Comparison of ENCODE assay signal across 5 fruit fly cellular contexts in the genomic region with DNA sequence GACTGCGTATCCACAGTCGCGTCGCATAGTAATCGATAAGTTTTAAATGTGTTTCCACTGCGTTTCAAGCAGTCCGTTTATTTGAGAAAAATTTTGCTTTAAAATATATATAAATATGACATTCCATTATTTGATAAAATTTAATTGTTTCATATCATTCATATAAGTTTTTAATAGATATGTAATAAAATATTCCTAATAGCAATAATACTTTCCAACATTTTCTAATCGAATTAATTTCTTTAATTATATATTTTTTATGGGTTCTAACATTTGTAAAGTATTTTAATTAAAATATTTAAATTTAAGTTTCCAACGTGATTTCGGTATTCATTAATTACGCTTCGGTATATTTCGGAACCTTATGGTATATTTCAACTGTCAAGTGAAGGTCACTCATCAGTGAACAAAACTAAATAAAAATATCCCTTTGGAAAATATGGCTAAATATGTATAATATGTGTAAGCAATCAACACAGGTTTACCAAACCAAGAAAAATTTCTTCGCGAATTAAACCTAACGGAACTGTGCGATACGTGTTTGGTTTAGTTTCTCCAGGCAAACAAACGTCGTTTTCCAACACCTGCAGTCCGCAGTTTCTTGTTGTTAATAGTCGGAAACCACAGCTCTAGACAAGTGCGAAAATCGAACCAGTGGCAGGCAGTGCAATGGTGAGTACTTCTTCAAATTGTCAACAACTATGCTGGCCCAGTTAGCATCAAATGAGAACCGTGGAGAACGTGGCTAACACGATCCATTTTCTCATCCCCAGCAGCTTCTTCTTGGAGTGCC.
TF ChIP-seq lines count a peak whose summit lies in the region.

Gene CG7739 (minus strand): TSS at position 8 of the 793 bp plus-strand sequence.
Gene SCCRO (plus strand): TSS at position 370 of the 793 bp plus-strand sequence.

TF ChIP-seq in whole organism, adult, 20 proteins besides CTCF, POLR2A, EP300 and RAD21 (continued from another document):
- TF ChIP-seq toe (GFP tag; optimal IDR thresholded peaks at IDR 0.05; lab: Kevin White, UChicago) (no peak), bab1 (GFP tag; optimal IDR thresholded peaks at IDR 0.05; lab: Kevin White, UChicago) (peak; percentile 45), CG7045 (GFP tag; optimal IDR thresholded peaks at IDR 0.05; lab: Kevin White, UChicago) (peak; percentile 39), CG33017 (tag; optimal IDR thresholded peaks at IDR 0.05; lab: Kevin White, UChicago) (peak; percentile 60)

TF ChIP-seq in whole organism, embryonic, 481 proteins besides CTCF, POLR2A, EP300 and RAD21 (continued from another document and continues in another):
- TF ChIP-seq nerfin-2 (GFP tag; IDR thresholded peaks at IDR 0.05; lab: Robert Waterston, UW; ENCODE audit: partially characterized antibody), result no peak
- peak; percentile 52 for TF ChIP-seq CG15601 (tag; optimal IDR thresholded peaks at IDR 0.05; lab: Kevin White, UChicago)
- no peak for TF ChIP-seq Jarid2 (GFP tag; optimal IDR thresholded peaks at IDR 0.05; lab: Kevin White, UChicago)
- TF ChIP-seq CG7271 (tag; optimal IDR thresholded peaks at IDR 0.05; lab: Kevin White, UChicago), result no peak
- TF ChIP-seq CG13775 (GFP tag; optimal IDR thresholded peaks at IDR 0.05; lab: Kevin White, UChicago), result peak; percentile 33
- peak; percentile 97 for TF ChIP-seq CG2116 (GFP tag; optimal IDR thresholded peaks at IDR 0.05; lab: Kevin White, UChicago)
- peak; percentile 56 for TF ChIP-seq CG9437 (GFP tag; optimal IDR thresholded peaks at IDR 0.05; lab: Kevin White, UChicago)
- TF ChIP-seq mirr (GFP tag; optimal IDR thresholded peaks at IDR 0.05; lab: Kevin White, UChicago), result no peak
- TF ChIP-seq Ptx1 (GFP tag; IDR thresholded peaks at IDR 0.05; lab: Robert Waterston, UW), result peak; percentile 75
- peak; percentile 66; the same call in 2 of the 3 replicates for TF ChIP-seq ci (GFP tag; IDR thresholded peaks at IDR 0.05; lab: Robert Waterston, UW)
- TF ChIP-seq unc-4 (GFP tag; IDR thresholded peaks at IDR 0.05; lab: Robert Waterston, UW; ENCODE audit: partially characterized antibody), result peak; percentile 59
- TF ChIP-seq sima (GFP tag; optimal IDR thresholded peaks at IDR 0.05; lab: Kevin White, UChicago), result no peak
- TF ChIP-seq fru (optimal IDR thresholded peaks at IDR 0.05; lab: Kevin White, UChicago), result no peak
- TF ChIP-seq odd (GFP tag; optimal IDR thresholded peaks at IDR 0.05; lab: Kevin White, UChicago), result no peak
- peak; percentile 42 for TF ChIP-seq CG17385 (GFP tag; optimal IDR thresholded peaks at IDR 0.05; lab: Kevin White, UChicago)
- peak; percentile 8; the same call in 1 of the 2 replicates for TF ChIP-seq danr (GFP tag; IDR thresholded peaks at IDR 0.05; lab: Robert Waterston, UW)
- TF ChIP-seq vfl (GFP tag; optimal IDR thresholded peaks at IDR 0.05; lab: Kevin White, UChicago), result peak; percentile 14
- TF ChIP-seq chn (GFP tag; optimal IDR thresholded peaks at IDR 0.05; lab: Kevin White, UChicago), result peak; percentile 49
- peak; percentile 61 for TF ChIP-seq kay (GFP tag; optimal IDR thresholded peaks at IDR 0.05; lab: Kevin White, UChicago)
- 0 out of 2 replicates have a peak, but pooled peaks have one; percentile 48 for TF ChIP-seq sna (GFP tag; IDR thresholded peaks at IDR 0.05; lab: Robert Waterston, UW; ENCODE audit: partially characterized antibody)
- no peak for TF ChIP-seq Dip2 (GFP tag; IDR thresholded peaks at IDR 0.05; lab: Robert Waterston, UW)
- no peak for TF ChIP-seq bigmax (GFP tag; optimal IDR thresholded peaks at IDR 0.05; lab: Kevin White, UChicago)
- no peak for TF ChIP-seq sr (GFP tag; IDR thresholded peaks at IDR 0.05; lab: Robert Waterston, UW)
- TF ChIP-seq CG4328 (GFP tag; optimal IDR thresholded peaks at IDR 0.05; lab: Kevin White, UChicago), result peak; percentile 0
- TF ChIP-seq Nf-YC (tag; optimal IDR thresholded peaks at IDR 0.05; lab: Kevin White, UChicago), result peak; percentile 61
- TF ChIP-seq nom (GFP tag; optimal IDR thresholded peaks at IDR 0.05; lab: Kevin White, UChicago), result no peak
- TF ChIP-seq zfh2 (GFP tag; optimal IDR thresholded peaks at IDR 0.05; lab: Kevin White, UChicago), result peak; percentile 41
- TF ChIP-seq wdn (GFP tag; IDR thresholded peaks at IDR 0.05; lab: Robert Waterston, UW), result peak; percentile 68

TF ChIP-seq in whole organism, prepupa, 60 proteins besides CTCF, POLR2A, EP300 and RAD21 (continued from another document and continues in another):
- TF ChIP-seq Sox15 (GFP tag; optimal IDR thresholded peaks at IDR 0.05; lab: Kevin White, UChicago), result no peak
- peak; percentile 36 for TF ChIP-seq Sox102F (GFP tag; optimal IDR thresholded peaks at IDR 0.05; lab: Kevin White, UChicago)
- TF ChIP-seq Ets96B (tag; optimal IDR thresholded peaks at IDR 0.05; lab: Kevin White, UChicago), result peak; percentile 56
- peak; percentile 33 for TF ChIP-seq acj6 (GFP tag; optimal IDR thresholded peaks at IDR 0.05; lab: Kevin White, UChicago)
- peak; percentile 51; the same call in 2 of the 3 replicates for TF ChIP-seq CG6163 (GFP tag; IDR thresholded peaks at IDR 0.05; lab: Robert Waterston, UW)
- TF ChIP-seq Hr39 (GFP tag; optimal IDR thresholded peaks at IDR 0.05; lab: Kevin White, UChicago), result peak; percentile 11
- no peak for TF ChIP-seq CG11762 (GFP tag; optimal IDR thresholded peaks at IDR 0.05; lab: Kevin White, UChicago; ENCODE audit: insufficient read depth)
- TF ChIP-seq CG3032 (tag; optimal IDR thresholded peaks at IDR 0.05; lab: Kevin White, UChicago), result peak; percentile 59
- TF ChIP-seq Hr4 (GFP tag; optimal IDR thresholded peaks at IDR 0.05; lab: Kevin White, UChicago), result peak; percentile 30
- no peak for TF ChIP-seq CG6854 (GFP tag; optimal IDR thresholded peaks at IDR 0.05; lab: Kevin White, UChicago)
- peak; percentile 15 for TF ChIP-seq topi (GFP tag; optimal IDR thresholded peaks at IDR 0.05; lab: Kevin White, UChicago)
- no peak for TF ChIP-seq Blimp-1 (GFP tag; optimal IDR thresholded peaks at IDR 0.05; lab: Kevin White, UChicago)
- peak; percentile 51; the same call in 1 of the 2 replicates for TF ChIP-seq CG15336 (GFP tag; IDR thresholded peaks at IDR 0.05; lab: Robert Waterston, UW)
- TF ChIP-seq fd59A (GFP tag; optimal IDR thresholded peaks at IDR 0.05; lab: Kevin White, UChicago), result no peak
- no peak for TF ChIP-seq CG9139 (GFP tag; optimal IDR thresholded peaks at IDR 0.05; lab: Kevin White, UChicago)
- TF ChIP-seq Gug (GFP tag; IDR thresholded peaks at IDR 0.05; lab: Robert Waterston, UW), result peak; percentile 63
- TF ChIP-seq net (GFP tag; optimal IDR thresholded peaks at IDR 0.05; lab: Kevin White, UChicago), result peak; percentile 20
- TF ChIP-seq CG1621 (tag; optimal IDR thresholded peaks at IDR 0.05; lab: Kevin White, UChicago), result no peak
- no peak for TF ChIP-seq Smox (GFP tag; optimal IDR thresholded peaks at IDR 0.05; lab: Kevin White, UChicago)
- TF ChIP-seq CG34406 (GFP tag; optimal IDR thresholded peaks at IDR 0.05; lab: Kevin White, UChicago), result peak; percentile 32
- no peak for TF ChIP-seq CG16779 (tag; optimal IDR thresholded peaks at IDR 0.05; lab: Kevin White, UChicago)
- TF ChIP-seq OdsH (GFP tag; optimal IDR thresholded peaks at IDR 0.05; lab: Kevin White, UChicago), result no peak
- no peak for TF ChIP-seq fd85E (GFP tag; optimal IDR thresholded peaks at IDR 0.05; lab: Kevin White, UChicago)
- no peak for TF ChIP-seq Met (GFP tag; optimal IDR thresholded peaks at IDR 0.05; lab: Kevin White, UChicago)
- TF ChIP-seq vri (GFP tag; optimal IDR thresholded peaks at IDR 0.05; lab: Kevin White, UChicago), result peak; percentile 44
- peak; percentile 53 for TF ChIP-seq esn (GFP tag; optimal IDR thresholded peaks at IDR 0.05; lab: Kevin White, UChicago)
- no peak for TF ChIP-seq ss (GFP tag; optimal IDR thresholded peaks at IDR 0.05; lab: Kevin White, UChicago)
- peak; percentile 42 for TF ChIP-seq fkh (GFP tag; optimal IDR thresholded peaks at IDR 0.05; lab: Kevin White, UChicago)
- TF ChIP-seq eg (GFP tag; IDR thresholded peaks at IDR 0.05; lab: Robert Waterston, UW), result peak; percentile 86
- TF ChIP-seq dac (GFP tag; optimal IDR thresholded peaks at IDR 0.05; lab: Kevin White, UChicago), result no peak

TF ChIP-seq in whole organism, pupa, 21 proteins besides CTCF, POLR2A, EP300 and RAD21 (continued from another document):
- TF ChIP-seq EcR (GFP tag; optimal IDR thresholded peaks at IDR 0.05; lab: Kevin White, UChicago), result no peak
- TF ChIP-seq Pif1A (GFP tag; optimal IDR thresholded peaks at IDR 0.05; lab: Kevin White, UChicago), result no peak

TF ChIP-seq in whole organism, wandering third instar larva, 38 proteins besides CTCF, POLR2A, EP300 and RAD21 (continued from another document):
- TF ChIP-seq HLH106 (tag; optimal IDR thresholded peaks at IDR 0.05; lab: Kevin White, UChicago) (peak; percentile 70), usp (GFP tag; optimal IDR thresholded peaks at IDR 0.05; lab: Kevin White, UChicago) (no peak), lola (GFP tag; optimal IDR thresholded peaks at IDR 0.05; lab: Kevin White, UChicago) (no peak), brk (GFP tag; optimal IDR thresholded peaks at IDR 0.05; lab: Kevin White, UChicago) (no peak), sage (GFP tag; optimal IDR thresholded peaks at IDR 0.05; lab: Kevin White, UChicago) (no peak), Vsx2 (GFP tag; optimal IDR thresholded peaks at IDR 0.05; lab: Kevin White, UChicago; ENCODE audit: partially characterized antibody) (no peak)
